Fruit fly (Drosophila melanogaster) whole organism, embryonic: ENCODE results near the gene nonA.
A peak's percentile ranks its signal among the peaks of the same experiment; 100 is the strongest.

Experiments
- BEAF-32 ChIP-seq: fragments of 200-800 bp; sonication (Bioruptor generic); optimal IDR thresholded peaks from 3 replicates; lab custom pipeline; 2017; ENCODE audit warnings: missing biosample characterization, missing genetic modification characterization, mild to moderate bottlenecking, moderate library complexity, missing genetic modification reagents
- Blimp-1 ChIP-seq: fragments of 200-800 bp; sonication (Bioruptor generic); optimal IDR thresholded peaks from 3 replicates; lab custom pipeline; 2018; ENCODE audit warnings: missing biosample characterization, missing genetic modification characterization, mild to moderate bottlenecking, moderate library complexity, missing genetic modification reagents
- CG10431 ChIP-seq: fragments of 200-800 bp; sonication (Bioruptor generic); optimal IDR thresholded peaks from 3 replicates; lab custom pipeline; 2018; ENCODE audit warnings: missing biosample characterization, mild to moderate bottlenecking, missing genetic modification characterization
- CG10462 ChIP-seq: fragments of 200-800 bp; sonication (Bioruptor generic); optimal IDR thresholded peaks from 2 replicates; lab custom pipeline; 2016; ENCODE audit warnings: missing biosample characterization, missing genetic modification characterization
- CG12769 ChIP-seq: fragments of 200-800 bp; sonication (Bioruptor generic); optimal IDR thresholded peaks from 2 replicates; lab custom pipeline; 2019; ENCODE audit warnings: missing biosample characterization, mild to moderate bottlenecking, missing genetic modification characterization, moderate library complexity
- CG15514 ChIP-seq: fragments of 200-800 bp; sonication (Bioruptor generic); optimal IDR thresholded peaks from 3 replicates; lab custom pipeline; 2017; ENCODE audit warnings: missing biosample characterization, missing genetic modification characterization, mild to moderate bottlenecking, moderate library complexity, missing genetic modification reagents
- CG1603 ChIP-seq: fragments of 200-800 bp; sonication (Bioruptor generic); optimal IDR thresholded peaks from 2 replicates; lab custom pipeline; 2019; ENCODE audit warnings: missing biosample characterization, mild to moderate bottlenecking, missing genetic modification characterization, moderate library complexity
- CG17186 ChIP-seq: fragments of 200-800 bp; sonication (Bioruptor generic); optimal IDR thresholded peaks from 3 replicates; lab custom pipeline; 2017; ENCODE audit warnings: missing biosample characterization, missing genetic modification reagents, missing genetic modification characterization
- CG4404 ChIP-seq: fragments of 200-800 bp; sonication (Bioruptor generic); IDR thresholded peaks from 2 replicates; pipeline ENCODE4 v1.3.6; 2022; ENCODE audit warnings: missing biosample characterization, missing genetic modification characterization
- CG6254 ChIP-seq: fragments of 200-800 bp; sonication (Bioruptor generic); optimal IDR thresholded peaks from 3 replicates; lab custom pipeline; 2017; ENCODE audit warnings: mild to moderate bottlenecking, missing biosample characterization, missing genetic modification reagents, missing genetic modification characterization
- CG6765 ChIP-seq: fragments of 200-800 bp; sonication (Bioruptor generic); optimal IDR thresholded peaks from 3 replicates; lab custom pipeline; 2017; ENCODE audit warnings: missing biosample characterization, mild to moderate bottlenecking, missing genetic modification characterization
- CG9797 ChIP-seq: fragments of 200-800 bp; sonication (Bioruptor generic); optimal IDR thresholded peaks from 3 replicates; lab custom pipeline; 2018; ENCODE audit warnings: missing biosample characterization, mild to moderate bottlenecking, missing genetic modification characterization
- CHES-1-like ChIP-seq: fragments of 200-800 bp; sonication (Bioruptor generic); optimal IDR thresholded peaks from 2 replicates; lab custom pipeline; 2016; ENCODE audit warnings: missing biosample characterization, missing genetic modification characterization
- CkIIα-i1 ChIP-seq: fragments of 200-800 bp; sonication (Bioruptor generic); IDR thresholded peaks from 2 replicates; pipeline ENCODE4 v1.3.6; 2022; ENCODE audit warnings: missing biosample characterization, missing genetic modification characterization
- D ChIP-seq, 2 experiments: fragments of 200-800 bp in 1 of 2; fragments of >200 bp in 1 of 2; sonication (Bioruptor generic) in 1 of 2; optimal IDR thresholded peaks; 2 replicates in 1 of 2; 3 replicates in 1 of 2; lab custom pipeline; 2017; ENCODE audit warnings: mild to moderate bottlenecking in 1 of 2, missing biosample characterization in 1 of 2, missing genetic modification characterization in 1 of 2, missing genetic modification reagents in 1 of 2
- Dfd ChIP-seq, 2 experiments: fragments of >200 bp; optimal IDR thresholded peaks; 2 replicates each; lab custom pipeline; 2017; ENCODE audit warnings: missing biosample characterization in 2 of 2, missing genetic modification characterization in 2 of 2
- Dp ChIP-seq: fragments of 200-800 bp; sonication (Bioruptor generic); optimal IDR thresholded peaks from 2 replicates; lab custom pipeline; 2018; ENCODE audit warnings: missing biosample characterization, mild to moderate bottlenecking, missing genetic modification characterization, moderate library complexity
- Drgx ChIP-seq: fragments of 200-800 bp; sonication (Bioruptor generic); IDR thresholded peaks from 2 replicates; pipeline ENCODE4 v1.3.6; 2022; ENCODE audit warnings: missing biosample characterization, missing genetic modification characterization
- E2f2 ChIP-seq: fragments of 200-800 bp; sonication (Bioruptor generic); IDR thresholded peaks from 2 replicates; pipeline ENCODE4 v1.3.6; 2022; ENCODE audit warnings: missing biosample characterization, missing genetic modification characterization
- Elba2 ChIP-seq: fragments of 200-800 bp; sonication (Bioruptor generic); optimal IDR thresholded peaks from 3 replicates; lab custom pipeline; 2016; ENCODE audit warnings: missing biosample characterization, missing genetic modification characterization
- HLH4C ChIP-seq: fragments of 200-800 bp; sonication (Bioruptor generic); IDR thresholded peaks from 3 replicates; pipeline ENCODE4 v1.3.6; 2022; ENCODE audit warnings: missing biosample characterization, missing genetic modification characterization; ENCODE audit not compliant: partially characterized antibody
- Lhr ChIP-seq: fragments of 200-800 bp; sonication (Bioruptor generic); optimal IDR thresholded peaks from 3 replicates; lab custom pipeline; 2017; ENCODE audit warnings: mild to moderate bottlenecking, missing biosample characterization, missing genetic modification reagents, missing genetic modification characterization
- Myb ChIP-seq: fragments of 200-800 bp; sonication (Bioruptor generic); optimal IDR thresholded peaks from 2 replicates; lab custom pipeline; 2016; ENCODE audit warnings: missing biosample characterization, missing genetic modification characterization
- Neu2 ChIP-seq: fragments of 200-800 bp; sonication (Bioruptor generic); optimal IDR thresholded peaks from 3 replicates; lab custom pipeline; 2016; ENCODE audit warnings: missing biosample characterization, missing genetic modification characterization, borderline replicate concordance
- Opbp ChIP-seq: fragments of 200-800 bp; sonication (Bioruptor generic); IDR thresholded peaks from 3 replicates; pipeline ENCODE4 v1.3.6; 2022; ENCODE audit warnings: missing biosample characterization, missing genetic modification characterization; ENCODE audit not compliant: partially characterized antibody
- Ptx1 ChIP-seq: fragments of 200-800 bp; sonication (Bioruptor generic); IDR thresholded peaks from 2 replicates; pipeline ENCODE4 v1.3.6; 2022; ENCODE audit warnings: missing biosample characterization, missing genetic modification characterization
- Sry-β ChIP-seq: fragments of 200-800 bp; sonication (Bioruptor generic); optimal IDR thresholded peaks from 2 replicates; lab custom pipeline; 2018; ENCODE audit warnings: missing biosample characterization, mild to moderate bottlenecking, missing genetic modification characterization, moderate library complexity
- Sry-δ ChIP-seq: fragments of 200-800 bp; sonication (Bioruptor generic); optimal IDR thresholded peaks from 2 replicates; lab custom pipeline; 2016; ENCODE audit warnings: missing biosample characterization, missing genetic modification characterization
- TFAM ChIP-seq: fragments of 200-800 bp; sonication (Bioruptor generic); optimal IDR thresholded peaks from 2 replicates; lab custom pipeline; 2017; ENCODE audit warnings: missing biosample characterization, missing genetic modification characterization, inconsistent platforms
- amos ChIP-seq: fragments of 200-800 bp; sonication (Bioruptor generic); IDR thresholded peaks from 2 replicates; pipeline ENCODE4 v1.3.6; 2022; ENCODE audit warnings: missing biosample characterization, missing genetic modification characterization; ENCODE audit not compliant: partially characterized antibody
- bsh ChIP-seq, 2 experiments: fragments of 200-800 bp; sonication (Bioruptor generic); optimal IDR thresholded peaks; 2 replicates each; lab custom pipeline; 2017 to 2018; ENCODE audit warnings: mild to moderate bottlenecking in 2 of 2, missing biosample characterization in 2 of 2, missing genetic modification characterization in 2 of 2, moderate library complexity in 1 of 2
- esg ChIP-seq: fragments of 200-800 bp; sonication (Bioruptor generic); conservative IDR thresholded peaks from 2 replicates; pipeline ENCODE4 v1.3.6; 2022; ENCODE audit warnings: missing biosample characterization, missing genetic modification characterization
- ewg ChIP-seq: fragments of 200-800 bp; sonication (Bioruptor generic); optimal IDR thresholded peaks from 3 replicates; lab custom pipeline; 2017; ENCODE audit warnings: mild to moderate bottlenecking, missing biosample characterization, missing genetic modification reagents, missing genetic modification characterization
- exex ChIP-seq: fragments of 200-800 bp; sonication (Bioruptor generic); optimal IDR thresholded peaks from 4 replicates; lab custom pipeline; 2018; ENCODE audit warnings: missing biosample characterization, mild to moderate bottlenecking, missing genetic modification characterization, moderate library complexity
- hb ChIP-seq: fragments of 200-800 bp; sonication (Bioruptor generic); IDR thresholded peaks from 3 replicates; pipeline ENCODE4 v1.3.6; 2022; ENCODE audit warnings: missing biosample characterization, missing genetic modification characterization; ENCODE audit not compliant: partially characterized antibody
- jing ChIP-seq: fragments of 200-800 bp; sonication (Bioruptor generic); optimal IDR thresholded peaks from 2 replicates; lab custom pipeline; 2018; ENCODE audit warnings: missing biosample characterization, mild to moderate bottlenecking, missing genetic modification characterization
- knrl ChIP-seq: fragments of 200-800 bp; sonication (Bioruptor generic); IDR thresholded peaks from 3 replicates; pipeline ENCODE4 v1.3.6; 2022; ENCODE audit warnings: missing biosample characterization, missing genetic modification characterization; ENCODE audit not compliant: partially characterized antibody
- nerfin-1 ChIP-seq: fragments of 200-800 bp; sonication (Bioruptor generic); optimal IDR thresholded peaks from 3 replicates; lab custom pipeline; 2019; ENCODE audit warnings: missing biosample characterization, mild to moderate bottlenecking, missing genetic modification characterization, moderate library complexity
- org-1 ChIP-seq: fragments of 200-800 bp; sonication (Bioruptor generic); optimal IDR thresholded peaks from 2 replicates; lab custom pipeline; 2017; ENCODE audit warnings: missing biosample characterization, missing genetic modification characterization
- pzg ChIP-seq: fragments of 200-800 bp; sonication (Bioruptor generic); optimal IDR thresholded peaks from 3 replicates; lab custom pipeline; 2018; ENCODE audit warnings: missing biosample characterization, mild to moderate bottlenecking, missing genetic modification characterization, moderate library complexity
- row ChIP-seq: fragments of 200-800 bp; sonication (Bioruptor generic); IDR thresholded peaks from 3 replicates; pipeline ENCODE4 v1.3.6; 2022; ENCODE audit warnings: missing biosample characterization, missing genetic modification characterization
- salm ChIP-seq: fragments of 200-800 bp; sonication (Bioruptor generic); optimal IDR thresholded peaks from 2 replicates; lab custom pipeline; 2018; ENCODE audit warnings: missing biosample characterization, mild to moderate bottlenecking, missing genetic modification characterization
- sna ChIP-seq: fragments of 200-800 bp; sonication (Bioruptor generic); IDR thresholded peaks from 2 replicates; pipeline ENCODE4 v1.3.6; 2022; ENCODE audit warnings: missing biosample characterization, missing genetic modification characterization; ENCODE audit not compliant: partially characterized antibody

The nonA gene

DNA sequence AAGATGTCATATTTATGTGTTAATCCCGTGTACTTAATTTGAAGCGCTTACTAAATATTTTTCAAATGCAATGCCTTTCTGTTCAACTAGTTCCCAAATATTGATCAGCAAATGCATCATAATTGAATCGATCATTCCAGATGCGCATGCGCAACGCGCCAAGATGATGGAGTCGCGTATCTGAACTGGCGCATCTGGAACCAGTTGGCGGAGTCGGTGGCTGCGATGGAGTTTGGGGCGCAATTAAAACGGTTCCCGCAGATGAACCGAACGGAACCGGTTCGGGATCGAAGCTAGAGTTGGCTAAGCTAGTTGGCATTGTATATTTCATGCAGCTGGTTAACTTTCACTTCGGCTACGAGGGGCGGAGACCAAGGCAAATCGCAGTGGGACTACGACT is 35.9 kb upstream of the nonA start, which contains the start of gene CalpC (continued):
- TF ChIP-seq esg (GFP tag; lab: Robert Waterston, UW) (no peak), Sry-β (GFP tag; lab: Kevin White, UChicago) (peak; percentile 30), CG6765 (GFP tag; lab: Kevin White, UChicago) (no peak), Sry-δ (GFP tag; lab: Kevin White, UChicago) (peak; percentile 17), sna (GFP tag; lab: Robert Waterston, UW) (peak; percentile 43; the same call in 1 of the 2 replicates), Dfd (GFP tag; optimal IDR thresholded peaks at IDR 0.05; lab: Kevin White, UChicago) (no peak), Opbp (GFP tag; lab: Robert Waterston, UW) (peak; percentile 56; the same call in 1 of the 3 replicates), amos (GFP tag; lab: Robert Waterston, UW) (peak; percentile 39; the same call in 1 of the 2 replicates), knrl (GFP tag; lab: Robert Waterston, UW) (0 out of 3 replicates have a peak, but pooled peaks have one; percentile 21), jing (GFP tag; lab: Kevin White, UChicago) (no peak), salm (tag; lab: Kevin White, UChicago) (no peak), CG12769 (tag; lab: Kevin White, UChicago) (peak; percentile 46), pzg (GFP tag; lab: Kevin White, UChicago) (peak; percentile 22), Dp (peak; percentile 34), HLH4C (GFP tag; lab: Robert Waterston, UW) (no peak), exex (tag; lab: Kevin White, UChicago) (no peak), CG1603 (tag; lab: Kevin White, UChicago) (peak; percentile 33), BEAF-32 (GFP tag; lab: Kevin White, UChicago) (peak; percentile 31), TFAM (GFP tag; lab: Kevin White, UChicago) (no peak), D (optimal IDR thresholded peaks at IDR 0.05; lab: Kevin White, UChicago) (no peak), D (GFP tag; optimal IDR thresholded peaks at IDR 0.05; lab: Kevin White, UChicago) (no peak), CG6254 (GFP tag; lab: Kevin White, UChicago) (no peak), Blimp-1 (GFP tag; lab: Kevin White, UChicago) (peak; percentile 40), bsh (GFP tag; optimal IDR thresholded peaks at IDR 0.05; lab: Kevin White, UChicago) (no peak), CkIIα-i1 (GFP tag; lab: Robert Waterston, UW) (no peak), Drgx (GFP tag; lab: Robert Waterston, UW) (no peak), CHES-1-like (no peak), Myb (no peak), E2f2 (GFP tag; lab: Robert Waterston, UW) (peak; percentile 61; the same call in 1 of the 2 replicates)

DNA sequence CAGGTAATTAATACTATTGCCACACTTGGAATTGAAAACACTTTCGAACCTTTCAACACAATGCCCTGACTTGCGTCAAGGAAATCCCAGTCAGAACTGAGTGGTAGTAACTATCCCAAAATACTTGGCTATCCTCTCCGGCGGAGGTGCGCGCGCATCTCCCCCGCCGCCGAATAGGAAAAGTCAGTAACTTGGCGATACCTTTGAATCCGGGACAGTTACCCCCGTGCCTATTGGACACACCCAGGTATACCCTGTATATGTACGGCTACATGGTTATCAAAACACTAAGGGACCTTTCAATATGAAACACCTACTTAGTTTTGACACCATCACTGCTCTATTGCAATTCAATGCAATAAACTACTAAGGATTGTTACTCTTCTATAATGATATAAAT is 30.7 kb upstream of the nonA start, which contains the start of gene CG9919:
Gene CG9919, minus strand, starts transcription at position 101 of the 400 bp plus-strand sequence.
- TF ChIP-seq CG10462 (no peak), row (GFP tag; lab: Robert Waterston, UW) (peak; percentile 33; the same call in 1 of the 3 replicates), D (optimal IDR thresholded peaks at IDR 0.05; lab: Kevin White, UChicago) (no peak), D (GFP tag; optimal IDR thresholded peaks at IDR 0.05; lab: Kevin White, UChicago) (no peak), Lhr (no peak), Elba2 (GFP tag; lab: Kevin White, UChicago) (peak; percentile 35), CG10431 (GFP tag; lab: Kevin White, UChicago) (peak; percentile 89), Ptx1 (GFP tag; lab: Robert Waterston, UW) (no peak), CG15514 (GFP tag; lab: Kevin White, UChicago) (peak; percentile 16), org-1 (GFP tag; lab: Kevin White, UChicago) (no peak), Neu2 (GFP tag; lab: Kevin White, UChicago) (no peak), nerfin-1 (tag; lab: Kevin White, UChicago) (peak; percentile 23), CG9797 (GFP tag; lab: Kevin White, UChicago) (no peak), ewg (GFP tag; lab: Kevin White, UChicago) (peak; percentile 82), hb (GFP tag; lab: Robert Waterston, UW) (no peak), pzg (GFP tag; lab: Kevin White, UChicago) (peak; percentile 3), CG17186 (GFP tag; lab: Kevin White, UChicago) (no peak), CG4404 (GFP tag; lab: Robert Waterston, UW) (no peak)
